Worm (Caenorhabditis elegans) whole organism, L1 larva: ENCODE data around the gene C30G4.4.

ENCODE experiments used
- C16A3.4 ChIP-seq: fragments of 150-350 bp; optimal IDR thresholded peaks from 2 replicates; lab custom pipeline; 2014; ENCODE audit warnings: missing biosample characterization, missing genetic modification characterization
- C34B4.2 ChIP-seq: sonication (generic microtip); optimal IDR thresholded peaks from 2 replicates; lab custom pipeline; 2017; ENCODE audit warnings: mild to moderate bottlenecking, missing genetic modification characterization, missing compliant biosample characterization
- Y116A8C.19 ChIP-seq: sonication (generic microtip); optimal IDR thresholded peaks from 2 replicates; lab custom pipeline; 2016; ENCODE audit warnings: missing compliant biosample characterization, missing genetic modification characterization, borderline replicate concordance
- aha-1 ChIP-seq: fragments of 150-350 bp; optimal IDR thresholded peaks from 2 replicates; lab custom pipeline; 2014; ENCODE audit warnings: missing biosample characterization, missing genetic modification characterization
- alr-1 ChIP-seq: fragments of 200-800 bp; sonication (Bioruptor generic); optimal IDR thresholded peaks from 2 replicates; lab custom pipeline; 2018; ENCODE audit warnings: borderline replicate concordance, mild to moderate bottlenecking, missing genetic modification characterization, missing compliant biosample characterization
- aly-2 ChIP-seq: fragments of 150-350 bp; optimal IDR thresholded peaks from 2 replicates; lab custom pipeline; 2014; ENCODE audit warnings: missing biosample characterization, missing genetic modification characterization
- ceh-63 ChIP-seq: fragments of 200-800 bp; sonication (Bioruptor generic); optimal IDR thresholded peaks from 2 replicates; lab custom pipeline; 2018; ENCODE audit warnings: mild to moderate bottlenecking, missing genetic modification characterization, missing compliant biosample characterization
- ceh-82 ChIP-seq, 3 experiments: fragments of 150-350 bp in 1 of 3; sonication (generic microtip) in 2 of 3; optimal IDR thresholded peaks; 2 replicates each; lab custom pipeline; 2014 to 2017; ENCODE audit warnings: missing biosample characterization in 3 of 3, missing genetic modification characterization in 3 of 3
- dsc-1 ChIP-seq: sonication (generic microtip); optimal IDR thresholded peaks from 2 replicates; lab custom pipeline; 2016; ENCODE audit warnings: mild to moderate bottlenecking, missing genetic modification characterization, missing compliant biosample characterization
- elt-3 ChIP-seq, 6 experiments: fragments of 150-350 bp in 1 of 6; sonication (generic microtip); optimal IDR thresholded peaks; 2 replicates each; lab custom pipeline; 2017 to 2018; ENCODE audit warnings: missing biosample characterization in 6 of 6, missing genetic modification characterization in 6 of 6, inconsistent platforms in 1 of 6
- ets-5 ChIP-seq: fragments of 200-800 bp; sonication (Bioruptor generic); IDR thresholded peaks from 2 replicates; pipeline ENCODE4 v1.3.6; 2022; ENCODE audit warnings: missing genetic modification characterization, missing compliant biosample characterization
- fkh-10 ChIP-seq: sonication (generic microtip); optimal IDR thresholded peaks from 2 replicates; lab custom pipeline; 2017; ENCODE audit warnings: missing biosample characterization, missing genetic modification reagents, missing genetic modification characterization
- fkh-4 ChIP-seq: sonication (generic microtip); optimal IDR thresholded peaks from 2 replicates; lab custom pipeline; 2016; ENCODE audit warnings: missing compliant biosample characterization, missing genetic modification characterization, borderline replicate concordance
- grh-1 ChIP-seq: fragments of 200-800 bp; sonication (Bioruptor generic); IDR thresholded peaks from 2 replicates; pipeline ENCODE4 v1.3.6; 2022; ENCODE audit warnings: missing genetic modification reagents, missing genetic modification characterization, missing compliant biosample characterization
- hlh-17 ChIP-seq: fragments of 200-800 bp; sonication (Bioruptor generic); optimal IDR thresholded peaks from 2 replicates; lab custom pipeline; 2018; ENCODE audit warnings: missing genetic modification characterization, mild to moderate bottlenecking, missing compliant biosample characterization, moderate library complexity, borderline replicate concordance
- hpl-2 ChIP-seq: fragments of 150-350 bp; optimal IDR thresholded peaks from 2 replicates; lab custom pipeline; 2014; ENCODE audit warnings: missing biosample characterization, missing genetic modification reagents, missing genetic modification characterization
- irx-1 ChIP-seq: sonication (generic microtip); optimal IDR thresholded peaks from 2 replicates; lab custom pipeline; 2016; ENCODE audit warnings: missing genetic modification characterization, missing compliant biosample characterization
- isw-1 ChIP-seq: fragments of 200-800 bp; sonication (Bioruptor generic); IDR thresholded peaks from 2 replicates; pipeline ENCODE4 v1.3.6; 2022; ENCODE audit warnings: missing genetic modification characterization, missing compliant biosample characterization
- jun-1 ChIP-seq: fragments of 150-350 bp; optimal IDR thresholded peaks from 2 replicates; lab custom pipeline; 2014; ENCODE audit warnings: missing biosample characterization, missing genetic modification reagents, missing genetic modification characterization
- lin-14 ChIP-seq: fragments of 200-800 bp; sonication (Bioruptor generic); optimal IDR thresholded peaks from 2 replicates; lab custom pipeline; 2018; ENCODE audit warnings: mild to moderate bottlenecking, missing genetic modification characterization, moderate library complexity, missing compliant biosample characterization
- lin-15B ChIP-seq: fragments of 150-350 bp; sonication (generic microtip); optimal IDR thresholded peaks from 3 replicates; lab custom pipeline; 2014; ENCODE audit warnings: missing biosample characterization, missing genetic modification characterization
- lin-35 ChIP-seq, 2 experiments: fragments of 150-350 bp; optimal IDR thresholded peaks; 2 replicates each; lab custom pipeline; 2014; ENCODE audit warnings: missing biosample characterization in 2 of 2, missing genetic modification characterization in 2 of 2, missing genetic modification reagents in 2 of 2
- lin-39 ChIP-seq: fragments of 150-350 bp; optimal IDR thresholded peaks from 2 replicates; lab custom pipeline; 2014; ENCODE audit warnings: missing biosample characterization, missing genetic modification reagents, missing genetic modification characterization
- lir-3 ChIP-seq: sonication (generic microtip); optimal IDR thresholded peaks from 2 replicates; lab custom pipeline; 2016; ENCODE audit warnings: mild to moderate bottlenecking, missing genetic modification characterization, moderate library complexity, missing compliant biosample characterization; ENCODE audit not compliant: poor library complexity
- lsy-2 ChIP-seq, 2 experiments: fragments of 150-350 bp; optimal IDR thresholded peaks; 2 replicates each; lab custom pipeline; 2014; ENCODE audit warnings: missing biosample characterization in 2 of 2, missing genetic modification characterization in 2 of 2
- mab-9 ChIP-seq: fragments of 200-800 bp; sonication (Bioruptor generic); IDR thresholded peaks from 2 replicates; pipeline ENCODE4 v1.3.6; 2022; ENCODE audit warnings: missing genetic modification reagents, missing genetic modification characterization, missing compliant biosample characterization
- mdl-1 ChIP-seq, 2 experiments: fragments of 150-350 bp; optimal IDR thresholded peaks; 2 replicates each; lab custom pipeline; 2014 to 2017; ENCODE audit warnings: missing biosample characterization in 2 of 2, missing genetic modification characterization in 2 of 2, inconsistent platforms in 1 of 2
- mef-2 ChIP-seq: fragments of 150-350 bp; optimal IDR thresholded peaks from 2 replicates; lab custom pipeline; 2014; ENCODE audit warnings: missing biosample characterization, missing genetic modification characterization
- mep-1 ChIP-seq: fragments of 150-350 bp; optimal IDR thresholded peaks from 2 replicates; lab custom pipeline; 2014; ENCODE audit warnings: missing biosample characterization, missing genetic modification characterization
- nhr-11 ChIP-seq: fragments of 150-350 bp; optimal IDR thresholded peaks from 2 replicates; lab custom pipeline; 2014; ENCODE audit warnings: missing biosample characterization, missing genetic modification characterization
- nhr-12 ChIP-seq: sonication (generic microtip); optimal IDR thresholded peaks from 2 replicates; lab custom pipeline; 2017; ENCODE audit warnings: missing biosample characterization, missing genetic modification characterization
- nhr-19 ChIP-seq: fragments of 200-800 bp; sonication (Bioruptor generic); conservative IDR thresholded peaks from 2 replicates; pipeline ENCODE4 v1.3.6; 2022; ENCODE audit warnings: missing genetic modification characterization, missing compliant biosample characterization
- nhr-20 ChIP-seq: sonication (generic microtip); optimal IDR thresholded peaks from 2 replicates; lab custom pipeline; 2016; ENCODE audit warnings: mild to moderate bottlenecking, missing genetic modification characterization, missing compliant biosample characterization
- nhr-237 ChIP-seq: fragments of 150-350 bp; optimal IDR thresholded peaks from 2 replicates; lab custom pipeline; 2014; ENCODE audit warnings: missing biosample characterization, missing genetic modification characterization
- nhr-28 ChIP-seq: fragments of 150-350 bp; optimal IDR thresholded peaks from 2 replicates; lab custom pipeline; 2014; ENCODE audit warnings: missing biosample characterization, missing genetic modification characterization
- nhr-47 ChIP-seq: sonication (generic microtip); optimal IDR thresholded peaks from 2 replicates; lab custom pipeline; 2016; ENCODE audit warnings: mild to moderate bottlenecking, missing genetic modification characterization, moderate library complexity, missing compliant biosample characterization
- nhr-84 ChIP-seq: sonication (generic microtip); optimal IDR thresholded peaks from 2 replicates; lab custom pipeline; 2017; ENCODE audit warnings: missing biosample characterization, missing genetic modification characterization
- pax-3 ChIP-seq: fragments of 200-800 bp; sonication (Bioruptor generic); optimal IDR thresholded peaks from 2 replicates; lab custom pipeline; 2018; ENCODE audit warnings: mild to moderate bottlenecking, missing genetic modification characterization, moderate library complexity, missing compliant biosample characterization
- pqm-1 ChIP-seq: sonication (generic microtip); optimal IDR thresholded peaks from 3 replicates; lab custom pipeline; 2017; ENCODE audit warnings: missing biosample characterization, missing genetic modification characterization
- rnt-1 ChIP-seq: sonication (generic microtip); optimal IDR thresholded peaks from 2 replicates; lab custom pipeline; 2016; ENCODE audit warnings: mild to moderate bottlenecking, missing genetic modification characterization, moderate library complexity, missing compliant biosample characterization
- skn-1 ChIP-seq: fragments of 150-350 bp; optimal IDR thresholded peaks from 2 replicates; lab custom pipeline; 2014; ENCODE audit warnings: missing biosample characterization, missing genetic modification characterization
- snu-23 ChIP-seq: sonication (generic microtip); optimal IDR thresholded peaks from 2 replicates; lab custom pipeline; 2016; ENCODE audit warnings: missing genetic modification characterization, missing compliant biosample characterization
- sup-37 ChIP-seq: fragments of 200-800 bp; sonication (Bioruptor generic); optimal IDR thresholded peaks from 2 replicates; lab custom pipeline; 2018; ENCODE audit warnings: mild to moderate bottlenecking, missing genetic modification characterization, missing compliant biosample characterization
- swsn-7 ChIP-seq: sonication (generic microtip); optimal IDR thresholded peaks from 2 replicates; lab custom pipeline; 2016; ENCODE audit warnings: missing genetic modification characterization, missing compliant biosample characterization
- tbx-2 ChIP-seq: sonication (generic microtip); optimal IDR thresholded peaks from 2 replicates; lab custom pipeline; 2016; ENCODE audit warnings: missing genetic modification characterization, missing compliant biosample characterization
- unc-130 ChIP-seq: fragments of 150-350 bp; optimal IDR thresholded peaks from 2 replicates; lab custom pipeline; 2017; ENCODE audit warnings: missing biosample characterization, missing genetic modification characterization, inconsistent platforms
- unc-62 ChIP-seq: fragments of 150-350 bp; optimal IDR thresholded peaks from 2 replicates; lab custom pipeline; 2014; ENCODE audit warnings: missing biosample characterization, missing genetic modification reagents, missing genetic modification characterization
- unc-86 ChIP-seq: sonication (generic microtip); optimal IDR thresholded peaks from 2 replicates; lab custom pipeline; 2016; ENCODE audit warnings: missing genetic modification characterization, missing compliant biosample characterization
- unc-98 ChIP-seq: fragments of 200-800 bp; sonication (Bioruptor generic); IDR thresholded peaks from 2 replicates; pipeline ENCODE4 v1.3.6; 2022; ENCODE audit warnings: missing genetic modification characterization, missing compliant biosample characterization
- vab-15 ChIP-seq: sonication (generic microtip); optimal IDR thresholded peaks from 2 replicates; lab custom pipeline; 2017; ENCODE audit warnings: missing genotype, mild to moderate bottlenecking, missing genetic modification characterization, missing compliant biosample characterization
- xbp-1 ChIP-seq: sonication (generic microtip); optimal IDR thresholded peaks from 2 replicates; lab custom pipeline; 2016; ENCODE audit warnings: missing genetic modification characterization, missing compliant biosample characterization
- zag-1 ChIP-seq: fragments of 150-350 bp; optimal IDR thresholded peaks from 2 replicates; lab custom pipeline; 2014; ENCODE audit warnings: missing biosample characterization, missing genetic modification characterization
- zip-4 ChIP-seq: fragments of 200-800 bp; sonication (Bioruptor generic); optimal IDR thresholded peaks from 2 replicates; lab custom pipeline; 2018; ENCODE audit warnings: mild to moderate bottlenecking, missing genetic modification characterization, moderate library complexity, missing compliant biosample characterization
- ztf-4 ChIP-seq: fragments of 150-350 bp; optimal IDR thresholded peaks from 2 replicates; lab custom pipeline; 2014; ENCODE audit warnings: missing biosample characterization, missing genetic modification characterization

The C30G4.4 gene

DNA sequence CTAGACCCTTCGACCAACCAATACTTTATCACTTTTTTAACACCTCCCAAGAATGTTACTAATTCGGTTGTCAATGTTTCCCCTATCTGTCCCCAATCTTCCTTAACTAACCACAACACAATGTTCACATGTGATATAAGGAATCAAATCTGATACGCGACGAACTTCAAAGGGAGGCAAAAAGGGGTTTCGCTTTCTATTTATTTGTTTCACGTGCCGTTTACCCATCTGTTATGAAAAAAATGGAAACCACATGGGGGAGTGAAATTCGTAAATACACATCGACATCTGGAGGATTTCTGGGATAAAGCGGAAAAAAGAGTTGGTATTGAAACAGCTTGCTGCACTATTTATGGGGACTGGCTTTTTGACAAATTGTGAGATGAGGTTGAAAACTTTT is 9.8 kb downstream of the C30G4.4 start:
- TF ChIP-seq hlh-17 (GFP tag; lab: Kevin White, UChicago) (no peak), lin-14 (peak; percentile 70), aha-1 (tag; lab: Kevin White, UChicago) (no peak), Y116A8C.19 (no peak), unc-130 (tag; lab: Kevin White, UChicago) (peak; percentile 24), ztf-4 (no peak), mef-2 (tag; lab: Kevin White, UChicago) (no peak), rnt-1 (no peak), elt-3 (tag; optimal IDR thresholded peaks at IDR 0.05; lab: Kevin White, UChicago) (peak in 2 of 6 experiments; percentile 69 to 95), vab-15 (peak; percentile 30), pqm-1 (tag; lab: Kevin White, UChicago) (no peak), jun-1 (tag; lab: Kevin White, UChicago) (no peak), C16A3.4 (tag; lab: Kevin White, UChicago) (peak; percentile 20), zag-1 (tag; lab: Kevin White, UChicago) (no peak), ceh-82 (tag; optimal IDR thresholded peaks at IDR 0.05; lab: Kevin White, UChicago) (no peak), C34B4.2 (tag; lab: Kevin White, UChicago) (no peak), nhr-84 (no peak), nhr-47 (tag; lab: Kevin White, UChicago) (no peak), alr-1 (tag; lab: Kevin White, UChicago) (no peak), fkh-10 (GFP tag; lab: Kevin White, UChicago) (no peak), nhr-19 (GFP tag; lab: Robert Waterston, UW) (peak; percentile 30; the same call in 1 of the 2 replicates), grh-1 (GFP tag; lab: Robert Waterston, UW) (no peak; the same call in 1 of the 2 replicates), nhr-237 (tag; lab: Kevin White, UChicago) (no peak), isw-1 (GFP tag; lab: Robert Waterston, UW) (no peak), mdl-1 (tag; optimal IDR thresholded peaks at IDR 0.05; lab: Kevin White, UChicago) (peak in 1 of 2 experiments; percentile 86), ceh-63 (GFP tag; lab: Kevin White, UChicago) (no peak), lir-3 (tag; lab: Kevin White, UChicago) (no peak), dsc-1 (tag; lab: Kevin White, UChicago) (peak; percentile 93), nhr-28 (tag; lab: Kevin White, UChicago) (no peak), fkh-4 (tag; lab: Kevin White, UChicago) (peak; percentile 71), skn-1 (tag; lab: Kevin White, UChicago) (no peak), nhr-12 (tag; lab: Kevin White, UChicago) (no peak), aly-2 (no peak), pax-3 (tag; lab: Kevin White, UChicago) (no peak), zip-4 (GFP tag; lab: Kevin White, UChicago) (no peak), tbx-2 (tag; lab: Kevin White, UChicago) (peak; percentile 19), sup-37 (GFP tag; lab: Kevin White, UChicago) (no peak), lin-39 (no peak), nhr-20 (tag; lab: Kevin White, UChicago) (peak; percentile 66), unc-98 (GFP tag; lab: Robert Waterston, UW) (no peak), unc-86 (tag; lab: Kevin White, UChicago) (no peak), nhr-11 (tag; lab: Kevin White, UChicago) (no peak), xbp-1 (tag; lab: Kevin White, UChicago) (no peak), hpl-2 (GFP tag; lab: Kevin White, UChicago) (no peak), snu-23 (peak; percentile 46), lin-15B (tag; lab: Kevin White, UChicago) (no peak), swsn-7 (tag; lab: Kevin White, UChicago) (no peak), unc-62 (GFP tag; lab: Kevin White, UChicago) (no peak), ets-5 (GFP tag; lab: Robert Waterston, UW) (no peak), lin-35 (GFP tag; optimal IDR thresholded peaks at IDR 0.05; lab: Kevin White, UChicago) (peak in 1 of 2 experiments; percentile 64), mab-9 (GFP tag; lab: Robert Waterston, UW) (no peak), lsy-2 (tag; optimal IDR thresholded peaks at IDR 0.05; lab: Kevin White, UChicago) (peak in 1 of 2 experiments; percentile 22), mep-1 (tag; lab: Kevin White, UChicago) (peak; percentile 6), irx-1 (tag; lab: Kevin White, UChicago) (no peak)
